Fruit fly (Drosophila melanogaster) whole organism, embryonic: ENCODE measurements around the gene CG1764.

ENCODE experiments used
- Adf1 ChIP-seq: fragments of 200-800 bp; sonication (Bioruptor generic); IDR thresholded peaks from 2 replicates; pipeline ENCODE4 v1.3.6; 2022; ENCODE audit warnings: missing biosample characterization, missing genetic modification characterization
- CG1024 ChIP-seq: fragments of 200-800 bp; sonication (Bioruptor generic); IDR thresholded peaks from 2 replicates; pipeline ENCODE4 v1.3.6; 2022; ENCODE audit warnings: missing biosample characterization, missing genetic modification characterization
- CG10267 ChIP-seq: fragments of 200-800 bp; sonication (Bioruptor generic); optimal IDR thresholded peaks from 2 replicates; lab custom pipeline; 2018; ENCODE audit warnings: missing biosample characterization, mild to moderate bottlenecking, missing genetic modification characterization, moderate library complexity
- CG10462 ChIP-seq: fragments of 200-800 bp; sonication (Bioruptor generic); optimal IDR thresholded peaks from 2 replicates; lab custom pipeline; 2016; ENCODE audit warnings: missing biosample characterization, missing genetic modification characterization
- CG11504 ChIP-seq: fragments of 200-800 bp; sonication (Bioruptor generic); optimal IDR thresholded peaks from 3 replicates; lab custom pipeline; 2019; ENCODE audit warnings: missing biosample characterization, mild to moderate bottlenecking, missing genetic modification characterization, moderate library complexity
- CG12071 ChIP-seq: fragments of 200-800 bp; sonication (Bioruptor generic); optimal IDR thresholded peaks from 3 replicates; lab custom pipeline; 2018; ENCODE audit warnings: missing biosample characterization, mild to moderate bottlenecking, missing genetic modification characterization
- CG12236 ChIP-seq: fragments of 200-800 bp; sonication (Bioruptor generic); optimal IDR thresholded peaks from 2 replicates; lab custom pipeline; 2016; ENCODE audit warnings: missing biosample characterization, missing genetic modification characterization
- CG14441 ChIP-seq: fragments of 200-800 bp; sonication (Bioruptor generic); IDR thresholded peaks from 2 replicates; pipeline ENCODE4 v1.3.6; 2022; ENCODE audit warnings: missing biosample characterization, missing genetic modification characterization
- CG15269 ChIP-seq: fragments of 200-800 bp; sonication (Bioruptor generic); optimal IDR thresholded peaks from 2 replicates; lab custom pipeline; 2018; ENCODE audit warnings: missing biosample characterization, mild to moderate bottlenecking, missing genetic modification characterization, moderate library complexity
- CG15514 ChIP-seq: fragments of 200-800 bp; sonication (Bioruptor generic); optimal IDR thresholded peaks from 3 replicates; lab custom pipeline; 2017; ENCODE audit warnings: missing biosample characterization, missing genetic modification characterization, mild to moderate bottlenecking, moderate library complexity, missing genetic modification reagents
- CG1602 ChIP-seq: fragments of 200-800 bp; sonication (Bioruptor generic); optimal IDR thresholded peaks from 3 replicates; lab custom pipeline; 2016; ENCODE audit warnings: missing biosample characterization, missing genetic modification characterization
- CG18011 ChIP-seq: fragments of 200-800 bp; sonication (Bioruptor generic); optimal IDR thresholded peaks from 2 replicates; lab custom pipeline; 2017; ENCODE audit warnings: missing biosample characterization, missing genetic modification characterization, mild to moderate bottlenecking, moderate library complexity, missing genotype
- CG33213 ChIP-seq: fragments of 200-800 bp; sonication (Bioruptor generic); optimal IDR thresholded peaks from 3 replicates; lab custom pipeline; 2016; ENCODE audit warnings: missing biosample characterization, missing genetic modification characterization
- CG6689 ChIP-seq: fragments of 200-800 bp; sonication (Bioruptor generic); IDR thresholded peaks from 2 replicates; pipeline ENCODE4 v1.3.6; 2022; ENCODE audit warnings: missing biosample characterization, missing genetic modification characterization
- CG7963 ChIP-seq: fragments of 200-800 bp; sonication (Bioruptor generic); IDR thresholded peaks from 3 replicates; pipeline ENCODE4 v1.3.6; 2022; ENCODE audit warnings: missing biosample characterization, missing genetic modification characterization; ENCODE audit not compliant: partially characterized antibody
- CG8388 ChIP-seq: fragments of 200-800 bp; sonication (Bioruptor generic); optimal IDR thresholded peaks from 2 replicates; lab custom pipeline; 2019; ENCODE audit warnings: missing biosample characterization, mild to moderate bottlenecking, missing genetic modification characterization, moderate library complexity
- CG9876 ChIP-seq: fragments of 200-800 bp; sonication (Bioruptor generic); optimal IDR thresholded peaks from 2 replicates; lab custom pipeline; 2016; ENCODE audit warnings: missing biosample characterization, missing genetic modification characterization
- Dbx ChIP-seq: fragments of 200-800 bp; sonication (Bioruptor generic); IDR thresholded peaks from 3 replicates; pipeline ENCODE4 v1.3.6; 2022; ENCODE audit warnings: missing biosample characterization, missing genetic modification characterization
- Doc2 ChIP-seq: fragments of 200-800 bp; sonication (Bioruptor generic); IDR thresholded peaks from 2 replicates; pipeline ENCODE4 v1.3.6; 2022; ENCODE audit warnings: missing biosample characterization, missing genetic modification characterization
- HLHmδ ChIP-seq: fragments of 200-800 bp; sonication (Bioruptor generic); optimal IDR thresholded peaks from 2 replicates; lab custom pipeline; 2018; ENCODE audit warnings: missing biosample characterization, mild to moderate bottlenecking, missing genetic modification characterization, moderate library complexity
- Hr51 ChIP-seq, 2 experiments: fragments of 200-800 bp; sonication (Bioruptor generic); optimal IDR thresholded peaks; 2 replicates in 1 of 2; 3 replicates in 1 of 2; lab custom pipeline; 2016 to 2018; ENCODE audit warnings: missing biosample characterization in 2 of 2, missing genetic modification characterization in 2 of 2, mild to moderate bottlenecking in 1 of 2, moderate library complexity in 1 of 2
- NFAT ChIP-seq: fragments of 200-800 bp; sonication (Bioruptor generic); IDR thresholded peaks from 2 replicates; pipeline ENCODE4 v1.3.6; 2022; ENCODE audit warnings: missing biosample characterization, missing genetic modification characterization
- Nf-YB ChIP-seq: fragments of 200-800 bp; sonication (Bioruptor generic); optimal IDR thresholded peaks from 3 replicates; lab custom pipeline; 2019; ENCODE audit warnings: missing biosample characterization, mild to moderate bottlenecking, missing genetic modification characterization, moderate library complexity
- Opbp ChIP-seq: fragments of 200-800 bp; sonication (Bioruptor generic); IDR thresholded peaks from 3 replicates; pipeline ENCODE4 v1.3.6; 2022; ENCODE audit warnings: missing biosample characterization, missing genetic modification characterization; ENCODE audit not compliant: partially characterized antibody
- Optix ChIP-seq: fragments of 200-800 bp; sonication (Bioruptor generic); IDR thresholded peaks from 3 replicates; pipeline ENCODE4 v1.3.6; 2022; ENCODE audit warnings: missing biosample characterization, missing genetic modification characterization
- PHDP ChIP-seq: fragments of 200-800 bp; sonication (Bioruptor generic); optimal IDR thresholded peaks from 3 replicates; lab custom pipeline; 2018; ENCODE audit warnings: missing biosample characterization, mild to moderate bottlenecking, missing genetic modification characterization, moderate library complexity
- Xbp1 ChIP-seq: fragments of 200-800 bp; sonication (Bioruptor generic); optimal IDR thresholded peaks from 3 replicates; lab custom pipeline; 2016; ENCODE audit warnings: missing biosample characterization, mild to moderate bottlenecking, missing genetic modification characterization
- ab ChIP-seq: fragments of 200-800 bp; sonication (Bioruptor generic); optimal IDR thresholded peaks from 2 replicates; lab custom pipeline; 2016; ENCODE audit warnings: missing biosample characterization, missing genetic modification characterization
- ac ChIP-seq: fragments of 200-800 bp; sonication (Bioruptor generic); optimal IDR thresholded peaks from 3 replicates; lab custom pipeline; 2017; ENCODE audit warnings: missing biosample characterization, mild to moderate bottlenecking, missing genetic modification characterization
- bcd ChIP-seq: fragments of 200-800 bp; sonication (Bioruptor generic); optimal IDR thresholded peaks from 2 replicates; lab custom pipeline; 2017; ENCODE audit warnings: missing biosample characterization, mild to moderate bottlenecking, missing genetic modification characterization
- bigmax ChIP-seq: fragments of 200-800 bp; sonication (Bioruptor generic); optimal IDR thresholded peaks from 2 replicates; lab custom pipeline; 2018; ENCODE audit warnings: missing biosample characterization, mild to moderate bottlenecking, missing genetic modification characterization
- caup ChIP-seq: fragments of 200-800 bp; sonication (Bioruptor generic); optimal IDR thresholded peaks from 3 replicates; lab custom pipeline; 2017; ENCODE audit warnings: missing biosample characterization, mild to moderate bottlenecking, missing genetic modification characterization, moderate library complexity; ENCODE audit not compliant: severe bottlenecking
- chinmo ChIP-seq: fragments of 200-800 bp; sonication (Bioruptor generic); IDR thresholded peaks from 4 replicates; pipeline ENCODE4 v1.3.6; 2022; ENCODE audit warnings: missing biosample characterization, missing genetic modification characterization; ENCODE audit not compliant: partially characterized antibody
- croc ChIP-seq: fragments of 200-800 bp; sonication (Bioruptor generic); conservative IDR thresholded peaks from 3 replicates; pipeline ENCODE4 v1.3.6; 2022; ENCODE audit warnings: missing biosample characterization, missing genetic modification characterization
- exex ChIP-seq: fragments of 200-800 bp; sonication (Bioruptor generic); optimal IDR thresholded peaks from 4 replicates; lab custom pipeline; 2018; ENCODE audit warnings: missing biosample characterization, mild to moderate bottlenecking, missing genetic modification characterization, moderate library complexity
- gcm ChIP-seq: fragments of 200-800 bp; sonication (Bioruptor generic); optimal IDR thresholded peaks from 2 replicates; lab custom pipeline; 2019; ENCODE audit warnings: missing biosample characterization, mild to moderate bottlenecking, missing genetic modification characterization, moderate library complexity
- gsb ChIP-seq: fragments of 200-800 bp; sonication (Bioruptor generic); IDR thresholded peaks from 2 replicates; pipeline ENCODE4 v1.3.6; 2022; ENCODE audit warnings: missing biosample characterization, missing genetic modification characterization
- hbn ChIP-seq: fragments of 200-800 bp; sonication (Bioruptor generic); IDR thresholded peaks from 2 replicates; pipeline ENCODE4 v1.3.6; 2022; ENCODE audit warnings: missing biosample characterization, missing genetic modification characterization; ENCODE audit not compliant: partially characterized antibody
- inv ChIP-seq: fragments of 200-800 bp; sonication (Bioruptor generic); IDR thresholded peaks from 2 replicates; pipeline ENCODE4 v1.3.6; 2022; ENCODE audit warnings: missing biosample characterization, missing genetic modification characterization; ENCODE audit not compliant: partially characterized antibody
- jigr1 ChIP-seq: fragments of 200-800 bp; sonication (Bioruptor generic); IDR thresholded peaks from 3 replicates; pipeline ENCODE4 v1.3.6; 2022; ENCODE audit warnings: missing biosample characterization, missing genetic modification characterization
- klu ChIP-seq: fragments of 200-800 bp; sonication (Bioruptor generic); IDR thresholded peaks from 2 replicates; pipeline ENCODE4 v1.3.6; 2022; ENCODE audit warnings: missing biosample characterization, missing genetic modification characterization
- odd ChIP-seq: fragments of 200-800 bp; sonication (Bioruptor generic); optimal IDR thresholded peaks from 2 replicates; lab custom pipeline; 2017; ENCODE audit warnings: missing biosample characterization, mild to moderate bottlenecking, missing genetic modification characterization
- onecut ChIP-seq: fragments of 200-800 bp; sonication (Bioruptor generic); IDR thresholded peaks from 2 replicates; pipeline ENCODE4 v1.3.6; 2022; ENCODE audit warnings: missing biosample characterization, missing genetic modification characterization
- prd ChIP-seq, 3 experiments: fragments of >200 bp in 2 of 3; fragments of 200-800 bp in 1 of 3; sonication (Bioruptor generic) in 1 of 3; optimal IDR thresholded peaks in 2 of 3; IDR thresholded peaks in 1 of 3; 2 replicates in 2 of 3; 3 replicates in 1 of 3; pipeline versions ENCODE4 v1.3.6 to Lab custom; 2017 to 2022; ENCODE audit warnings: missing biosample characterization in 1 of 3, missing genetic modification characterization in 1 of 3
- sens ChIP-seq: fragments of 200-800 bp; sonication (Bioruptor generic); peaks from one replicate; lab custom pipeline; 2016; ENCODE audit warnings: missing biosample characterization, missing genetic modification characterization
- so ChIP-seq: fragments of 200-800 bp; sonication (Bioruptor generic); IDR thresholded peaks from 3 replicates; pipeline ENCODE4 v1.3.6; 2022; ENCODE audit warnings: missing biosample characterization, missing genetic modification characterization
- trem ChIP-seq: fragments of 200-800 bp; optimal IDR thresholded peaks from 3 replicates; lab custom pipeline; 2019; ENCODE audit warnings: missing biosample characterization, mild to moderate bottlenecking, missing genetic modification characterization, moderate library complexity
- trh ChIP-seq: fragments of 200-800 bp; sonication (Bioruptor generic); optimal IDR thresholded peaks from 2 replicates; lab custom pipeline; 2016; ENCODE audit warnings: missing biosample characterization, missing genetic modification characterization
- twi ChIP-seq: fragments of 200-800 bp; optimal IDR thresholded peaks from 2 replicates; lab custom pipeline; 2019; ENCODE audit warnings: missing biosample characterization, mild to moderate bottlenecking, missing genetic modification characterization, moderate library complexity
- vnd ChIP-seq: fragments of 200-800 bp; sonication (Bioruptor generic); IDR thresholded peaks from 3 replicates; pipeline ENCODE4 v1.3.6; 2022; ENCODE audit warnings: missing biosample characterization, missing genetic modification characterization; ENCODE audit not compliant: partially characterized antibody

CG1764 gene

DNA sequence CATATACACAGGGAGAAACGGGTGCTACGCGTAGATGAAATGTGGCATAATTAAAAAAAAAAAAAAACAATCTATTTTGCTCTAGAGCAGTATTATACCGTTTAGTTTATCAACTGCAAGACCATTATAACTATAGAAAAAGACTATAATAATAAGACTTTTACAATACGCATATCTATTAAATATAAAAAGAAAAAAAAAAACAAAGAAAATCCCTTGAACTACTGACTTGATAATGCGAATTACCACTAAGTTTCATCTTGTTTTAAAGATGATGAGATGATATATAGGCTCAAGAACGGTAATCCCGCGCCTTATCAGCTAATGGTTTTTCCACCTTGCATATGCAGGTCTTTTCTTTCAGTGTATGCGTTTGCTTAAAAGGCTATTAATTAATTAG is 5.0 kb upstream of the CG1764 start (continued):
- TF ChIP-seq ac (GFP tag; lab: Kevin White, UChicago) (no peak), Opbp (GFP tag; lab: Robert Waterston, UW) (no peak), Optix (no peak), onecut (no peak), CG14441 (GFP tag; lab: Robert Waterston, UW) (no peak), croc (no peak), CG12236 (GFP tag; lab: Kevin White, UChicago) (no peak), bcd (peak; percentile 14), CG10462 (GFP tag; lab: Kevin White, UChicago) (peak; percentile 2), ab (GFP tag; lab: Kevin White, UChicago) (no peak), CG15269 (tag; lab: Kevin White, UChicago) (peak; percentile 44), inv (no peak), CG1024 (GFP tag; lab: Robert Waterston, UW) (0 out of 2 replicates have a peak, but pooled peaks have one; percentile 5), odd (GFP tag; lab: Kevin White, UChicago) (no peak), gsb (GFP tag; lab: Robert Waterston, UW) (no peak), bigmax (GFP tag; lab: Kevin White, UChicago) (no peak), prd (optimal IDR thresholded peaks at IDR 0.05; lab: Kevin White, UChicago) (no peak), prd (GFP tag; IDR thresholded peaks at IDR 0.05; lab: Robert Waterston, UW) (peak; percentile 32; the same call in 1 of the 3 replicates), CG9876 (GFP tag; lab: Kevin White, UChicago) (no peak), Nf-YB (GFP tag; lab: Kevin White, UChicago) (no peak), CG12071 (GFP tag; lab: Kevin White, UChicago) (no peak), CG7963 (GFP tag; lab: Robert Waterston, UW) (no peak), HLHmδ (GFP tag; lab: Kevin White, UChicago) (no peak), NFAT (GFP tag; lab: Robert Waterston, UW) (no peak), klu (GFP tag; lab: Robert Waterston, UW) (no peak), jigr1 (no peak), Hr51 (GFP tag; optimal IDR thresholded peaks at IDR 0.05; lab: Kevin White, UChicago) (peak in 1 of 2 experiments; percentile 58), CG15514 (GFP tag; lab: Kevin White, UChicago) (no peak), CG10267 (tag; lab: Kevin White, UChicago) (no peak), CG8388 (GFP tag; lab: Kevin White, UChicago) (no peak), CG11504 (peak; percentile 61), twi (tag; lab: Kevin White, UChicago) (no peak), PHDP (tag; lab: Kevin White, UChicago) (no peak), trem (no peak), CG6689 (GFP tag; lab: Robert Waterston, UW) (0 out of 2 replicates have a peak, but pooled peaks have one; percentile 9), Adf1 (GFP tag; lab: Robert Waterston, UW) (no peak), vnd (GFP tag; lab: Robert Waterston, UW) (no peak), Xbp1 (GFP tag; lab: Kevin White, UChicago) (peak; percentile 29), Doc2 (GFP tag; lab: Robert Waterston, UW) (no peak), exex (no peak), CG33213 (GFP tag; lab: Kevin White, UChicago) (no peak), trh (GFP tag; lab: Kevin White, UChicago) (no peak), Dbx (no peak), chinmo (GFP tag; lab: Robert Waterston, UW) (no peak), hbn (GFP tag; lab: Robert Waterston, UW) (no peak), so (no peak), CG18011 (GFP tag; lab: Kevin White, UChicago) (no peak), sens (GFP tag; lab: Kevin White, UChicago) (peak; percentile 71), caup (GFP tag; lab: Kevin White, UChicago) (no peak), gcm (no peak), CG1602 (peak; percentile 10)
